Fruit fly (Drosophila melanogaster) whole organism, embryonic: ENCODE results near the gene eIF3l.

Experiments
- C15 ChIP-seq: fragments of 200-800 bp; sonication (Bioruptor generic); IDR thresholded peaks from 3 replicates; pipeline ENCODE4 v1.3.6; 2022; ENCODE audit warnings: missing biosample characterization, missing genetic modification characterization
- CG10543 ChIP-seq: fragments of 200-800 bp; sonication (Bioruptor generic); optimal IDR thresholded peaks from 3 replicates; lab custom pipeline; 2017; ENCODE audit warnings: missing biosample characterization, mild to moderate bottlenecking, missing genetic modification characterization, moderate library complexity
- CG10654 ChIP-seq: fragments of 200-800 bp; sonication (Bioruptor generic); optimal IDR thresholded peaks from 2 replicates; lab custom pipeline; 2016; ENCODE audit warnings: missing biosample characterization, missing genetic modification characterization
- CG12071 ChIP-seq: fragments of 200-800 bp; sonication (Bioruptor generic); optimal IDR thresholded peaks from 3 replicates; lab custom pipeline; 2018; ENCODE audit warnings: missing biosample characterization, mild to moderate bottlenecking, missing genetic modification characterization
- CG12219 ChIP-seq: fragments of 200-800 bp; sonication (Bioruptor generic); optimal IDR thresholded peaks from 3 replicates; lab custom pipeline; 2018; ENCODE audit warnings: missing biosample characterization, mild to moderate bottlenecking, missing genetic modification characterization
- CG13123 ChIP-seq: fragments of 200-800 bp; sonication (Bioruptor generic); optimal IDR thresholded peaks from 2 replicates; lab custom pipeline; 2016; ENCODE audit warnings: missing biosample characterization, missing genetic modification characterization
- CG13424 ChIP-seq: fragments of 200-800 bp; sonication (Bioruptor generic); optimal IDR thresholded peaks from 2 replicates; lab custom pipeline; 2019; ENCODE audit warnings: missing biosample characterization, mild to moderate bottlenecking, missing genetic modification characterization, moderate library complexity
- CG13775 ChIP-seq: fragments of 200-800 bp; sonication (Bioruptor generic); optimal IDR thresholded peaks from 3 replicates; lab custom pipeline; 2017; ENCODE audit warnings: missing biosample characterization, mild to moderate bottlenecking, missing genetic modification characterization
- CG14014 ChIP-seq: fragments of 200-800 bp; sonication (Bioruptor generic); IDR thresholded peaks from 2 replicates; pipeline ENCODE4 v1.3.6; 2022; ENCODE audit warnings: missing biosample characterization, missing genetic modification characterization
- CG16815 ChIP-seq: fragments of 200-800 bp; sonication (Bioruptor generic); optimal IDR thresholded peaks from 3 replicates; lab custom pipeline; 2017; ENCODE audit warnings: missing biosample characterization, mild to moderate bottlenecking, missing genetic modification characterization
- CG17568 ChIP-seq: fragments of 200-800 bp; sonication (Bioruptor generic); optimal IDR thresholded peaks from 2 replicates; lab custom pipeline; 2018; ENCODE audit warnings: missing biosample characterization, mild to moderate bottlenecking, missing genetic modification characterization, moderate library complexity
- CG18262 ChIP-seq: fragments of 200-800 bp; optimal IDR thresholded peaks from 3 replicates; lab custom pipeline; 2019; ENCODE audit warnings: missing biosample characterization, mild to moderate bottlenecking, missing genetic modification characterization, moderate library complexity
- CG2712 ChIP-seq: fragments of 200-800 bp; optimal IDR thresholded peaks from 3 replicates; lab custom pipeline; 2019; ENCODE audit warnings: missing biosample characterization, mild to moderate bottlenecking, missing genetic modification characterization, moderate library complexity
- CG3281 ChIP-seq: fragments of 200-800 bp; sonication (Bioruptor generic); optimal IDR thresholded peaks from 3 replicates; lab custom pipeline; 2017; ENCODE audit warnings: missing biosample characterization, mild to moderate bottlenecking, missing genetic modification characterization
- CG33213 ChIP-seq: fragments of 200-800 bp; sonication (Bioruptor generic); optimal IDR thresholded peaks from 3 replicates; lab custom pipeline; 2016; ENCODE audit warnings: missing biosample characterization, missing genetic modification characterization
- CG5180 ChIP-seq: fragments of 200-800 bp; sonication (Bioruptor generic); optimal IDR thresholded peaks from 3 replicates; lab custom pipeline; 2017; ENCODE audit warnings: missing biosample characterization, missing genetic modification characterization, mild to moderate bottlenecking, moderate library complexity, missing genetic modification reagents
- CG6175 ChIP-seq: fragments of 200-800 bp; sonication (Bioruptor generic); IDR thresholded peaks from 3 replicates; pipeline ENCODE4 v1.3.6; 2022; ENCODE audit warnings: missing biosample characterization, missing genetic modification characterization
- CG6791 ChIP-seq: fragments of 200-800 bp; sonication (Bioruptor generic); IDR thresholded peaks from 3 replicates; pipeline ENCODE4 v1.3.6; 2022; ENCODE audit warnings: missing biosample characterization, missing genetic modification characterization; ENCODE audit not compliant: partially characterized antibody
- CG7372 ChIP-seq: fragments of 200-800 bp; sonication (Bioruptor generic); IDR thresholded peaks from 2 replicates; pipeline ENCODE4 v1.3.6; 2022; ENCODE audit warnings: missing biosample characterization, missing genetic modification characterization
- CG7928 ChIP-seq: fragments of 200-800 bp; sonication (Bioruptor generic); optimal IDR thresholded peaks from 2 replicates; lab custom pipeline; 2017; ENCODE audit warnings: missing biosample characterization, mild to moderate bottlenecking, missing genetic modification characterization
- CG9727 ChIP-seq: fragments of 200-800 bp; sonication (Bioruptor generic); optimal IDR thresholded peaks from 3 replicates; lab custom pipeline; 2017; ENCODE audit warnings: missing biosample characterization, mild to moderate bottlenecking, missing genetic modification characterization
- CrebB ChIP-seq: fragments of 200-800 bp; sonication (Bioruptor generic); optimal IDR thresholded peaks from 3 replicates; lab custom pipeline; 2018; ENCODE audit warnings: missing biosample characterization, mild to moderate bottlenecking, missing genetic modification characterization
- Eip74EF ChIP-seq, 2 experiments: fragments of 200-800 bp in 1 of 2; fragments of >200 bp in 1 of 2; sonication (Bioruptor generic) in 1 of 2; optimal IDR thresholded peaks; 2 replicates each; lab custom pipeline; 2017 to 2019; ENCODE audit warnings: missing biosample characterization in 2 of 2, missing genetic modification characterization in 2 of 2, mild to moderate bottlenecking in 1 of 2, moderate library complexity in 1 of 2
- Fer1 ChIP-seq: fragments of 200-800 bp; sonication (Bioruptor generic); optimal IDR thresholded peaks from 2 replicates; lab custom pipeline; 2017; ENCODE audit warnings: missing biosample characterization, mild to moderate bottlenecking, missing genetic modification characterization
- Gug ChIP-seq: fragments of 200-800 bp; sonication (Bioruptor generic); IDR thresholded peaks from 4 replicates; pipeline ENCODE4 v1.3.6; 2022; ENCODE audit warnings: missing biosample characterization, missing genetic modification characterization
- Hr3 ChIP-seq: fragments of 200-800 bp; sonication (Bioruptor generic); optimal IDR thresholded peaks from 3 replicates; lab custom pipeline; 2016; ENCODE audit warnings: missing biosample characterization, missing genetic modification characterization
- Nf-YA ChIP-seq: fragments of 200-800 bp; sonication (Bioruptor generic); IDR thresholded peaks from 2 replicates; pipeline ENCODE4 v1.3.6; 2022; ENCODE audit warnings: missing biosample characterization, missing genetic modification characterization
- Nf-YC ChIP-seq: fragments of 200-800 bp; optimal IDR thresholded peaks from 3 replicates; lab custom pipeline; 2019; ENCODE audit warnings: missing biosample characterization, mild to moderate bottlenecking, missing genetic modification characterization, moderate library complexity
- Pdp1 ChIP-seq, 2 experiments: fragments of 200-800 bp; sonication (Bioruptor generic); optimal IDR thresholded peaks; 3 replicates each; lab custom pipeline; 2016; ENCODE audit warnings: missing biosample characterization in 2 of 2, missing genetic modification characterization in 2 of 2, mild to moderate bottlenecking in 1 of 2, moderate library complexity in 1 of 2
- ab ChIP-seq: fragments of 200-800 bp; sonication (Bioruptor generic); optimal IDR thresholded peaks from 2 replicates; lab custom pipeline; 2016; ENCODE audit warnings: missing biosample characterization, missing genetic modification characterization
- bsh ChIP-seq, 2 experiments: fragments of 200-800 bp; sonication (Bioruptor generic); optimal IDR thresholded peaks; 2 replicates each; lab custom pipeline; 2017 to 2018; ENCODE audit warnings: mild to moderate bottlenecking in 2 of 2, missing biosample characterization in 2 of 2, missing genetic modification characterization in 2 of 2, moderate library complexity in 1 of 2
- cas ChIP-seq: fragments of 200-800 bp; sonication (Bioruptor generic); IDR thresholded peaks from 2 replicates; pipeline ENCODE4 v1.3.6; 2022; ENCODE audit warnings: missing biosample characterization, missing genetic modification characterization
- ems ChIP-seq: fragments of 200-800 bp; sonication (Bioruptor generic); optimal IDR thresholded peaks from 3 replicates; lab custom pipeline; 2016; ENCODE audit warnings: missing biosample characterization, missing genetic modification characterization
- grn ChIP-seq: fragments of 200-800 bp; sonication (Bioruptor generic); optimal IDR thresholded peaks from 3 replicates; lab custom pipeline; 2017; ENCODE audit warnings: missing biosample characterization, missing genetic modification characterization
- jumu ChIP-seq: fragments of 200-800 bp; sonication (Bioruptor generic); optimal IDR thresholded peaks from 3 replicates; lab custom pipeline; 2016; ENCODE audit warnings: missing biosample characterization, missing genetic modification characterization
- maf-S ChIP-seq: fragments of 200-800 bp; sonication (Bioruptor generic); optimal IDR thresholded peaks from 2 replicates; lab custom pipeline; 2016; ENCODE audit warnings: missing biosample characterization, missing genetic modification characterization
- mirr ChIP-seq: fragments of 200-800 bp; sonication (Bioruptor generic); optimal IDR thresholded peaks from 3 replicates; lab custom pipeline; 2018; ENCODE audit warnings: missing biosample characterization, mild to moderate bottlenecking, missing genetic modification characterization
- nau ChIP-seq: fragments of 200-800 bp; sonication (Bioruptor generic); optimal IDR thresholded peaks from 3 replicates; lab custom pipeline; 2017; ENCODE audit warnings: missing biosample characterization, mild to moderate bottlenecking, missing genetic modification characterization, missing genetic modification reagents
- odd ChIP-seq: fragments of 200-800 bp; sonication (Bioruptor generic); optimal IDR thresholded peaks from 2 replicates; lab custom pipeline; 2017; ENCODE audit warnings: missing biosample characterization, mild to moderate bottlenecking, missing genetic modification characterization
- org-1 ChIP-seq: fragments of 200-800 bp; sonication (Bioruptor generic); optimal IDR thresholded peaks from 2 replicates; lab custom pipeline; 2017; ENCODE audit warnings: missing biosample characterization, missing genetic modification characterization
- pzg ChIP-seq: fragments of 200-800 bp; sonication (Bioruptor generic); optimal IDR thresholded peaks from 3 replicates; lab custom pipeline; 2018; ENCODE audit warnings: missing biosample characterization, mild to moderate bottlenecking, missing genetic modification characterization, moderate library complexity
- shn ChIP-seq: fragments of 200-800 bp; sonication (Bioruptor generic); optimal IDR thresholded peaks from 3 replicates; lab custom pipeline; 2016; ENCODE audit warnings: missing biosample characterization, missing genetic modification characterization
- sima ChIP-seq: fragments of 200-800 bp; sonication (Bioruptor generic); optimal IDR thresholded peaks from 2 replicates; lab custom pipeline; 2016; ENCODE audit warnings: missing biosample characterization, missing genetic modification characterization
- slou ChIP-seq: fragments of 200-800 bp; sonication (Bioruptor generic); optimal IDR thresholded peaks from 3 replicates; lab custom pipeline; 2016; ENCODE audit warnings: missing biosample characterization, missing genetic modification characterization
- sob ChIP-seq: fragments of 200-800 bp; sonication (Bioruptor generic); IDR thresholded peaks from 2 replicates; pipeline ENCODE4 v1.3.6; 2022; ENCODE audit warnings: missing biosample characterization, missing genetic modification characterization
- stwl ChIP-seq: fragments of 200-800 bp; sonication (Bioruptor generic); optimal IDR thresholded peaks from 3 replicates; lab custom pipeline; 2018; ENCODE audit warnings: missing biosample characterization, mild to moderate bottlenecking, missing genetic modification characterization, moderate library complexity
- tap ChIP-seq: fragments of 200-800 bp; optimal IDR thresholded peaks from 3 replicates; lab custom pipeline; 2019; ENCODE audit warnings: missing biosample characterization, mild to moderate bottlenecking, missing genetic modification characterization, moderate library complexity
- tin ChIP-seq: fragments of 200-800 bp; sonication (Bioruptor generic); optimal IDR thresholded peaks from 3 replicates; lab custom pipeline; 2016; ENCODE audit warnings: missing biosample characterization, missing genetic modification characterization
- tup ChIP-seq: fragments of 200-800 bp; sonication (Bioruptor generic); optimal IDR thresholded peaks from 2 replicates; lab custom pipeline; 2016; ENCODE audit warnings: missing biosample characterization, mild to moderate bottlenecking, missing genetic modification characterization, moderate library complexity
- tx ChIP-seq: fragments of 200-800 bp; sonication (Bioruptor generic); optimal IDR thresholded peaks from 2 replicates; lab custom pipeline; 2016; ENCODE audit warnings: missing biosample characterization, missing genetic modification characterization
- zfh1 ChIP-seq: fragments of 200-800 bp; sonication (Bioruptor generic); IDR thresholded peaks from 3 replicates; pipeline ENCODE4 v1.3.6; 2022; ENCODE audit warnings: missing biosample characterization, missing genetic modification characterization

The eIF3l gene

DNA sequence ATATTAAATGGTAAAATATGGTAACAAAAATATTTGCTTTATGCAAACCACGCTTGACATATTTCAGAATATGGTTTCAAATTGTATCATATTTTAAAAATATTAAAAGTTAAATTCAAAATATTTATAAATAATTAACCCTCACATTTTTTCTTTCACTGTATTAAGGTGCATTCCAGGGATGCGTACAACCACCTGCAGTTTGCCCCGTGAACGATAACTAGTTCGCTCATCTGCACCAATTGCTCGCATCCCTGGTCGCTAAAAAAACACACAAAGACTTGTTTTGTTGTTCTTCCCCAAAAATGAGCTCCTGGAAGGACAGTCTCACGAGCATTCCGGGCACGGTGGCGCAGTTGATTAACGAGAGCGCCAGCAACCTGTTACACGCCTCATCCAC is 14.0 kb downstream of the eIF3l start, which contains the start of gene DEF8 (continued):
- TF ChIP-seq CG18262 (tag; lab: Kevin White, UChicago) (peak; percentile 90), zfh1 (GFP tag; lab: Robert Waterston, UW) (peak; percentile 85), Nf-YA (GFP tag; lab: Robert Waterston, UW) (peak; percentile 83), CrebB (tag; lab: Kevin White, UChicago) (peak; percentile 75), CG6791 (no peak), slou (GFP tag; lab: Kevin White, UChicago) (no peak), CG13775 (GFP tag; lab: Kevin White, UChicago) (peak; percentile 81), CG16815 (GFP tag; lab: Kevin White, UChicago) (peak; percentile 65), CG3281 (GFP tag; lab: Kevin White, UChicago) (peak; percentile 82), org-1 (GFP tag; lab: Kevin White, UChicago) (peak; percentile 31), tap (tag; lab: Kevin White, UChicago) (peak; percentile 90), odd (peak; percentile 82), CG2712 (peak; percentile 92), Fer1 (GFP tag; lab: Kevin White, UChicago) (peak; percentile 88), CG10654 (GFP tag; lab: Kevin White, UChicago) (peak; percentile 77), CG10543 (GFP tag; lab: Kevin White, UChicago) (peak; percentile 40), tup (GFP tag; lab: Kevin White, UChicago) (peak; percentile 20), bsh (GFP tag; optimal IDR thresholded peaks at IDR 0.05; lab: Kevin White, UChicago) (peak in 1 of 2 experiments; percentile 93), CG33213 (GFP tag; lab: Kevin White, UChicago) (no peak), CG9727 (GFP tag; lab: Kevin White, UChicago) (peak; percentile 88), maf-S (GFP tag; lab: Kevin White, UChicago) (no peak), sima (GFP tag; lab: Kevin White, UChicago) (no peak), mirr (GFP tag; lab: Kevin White, UChicago) (no peak), C15 (peak; percentile 78; the same call in 2 of the 3 replicates), Nf-YC (peak; percentile 73), jumu (peak; percentile 18), stwl (tag; lab: Kevin White, UChicago) (peak; percentile 56), CG12219 (GFP tag; lab: Kevin White, UChicago) (peak; percentile 49), CG6175 (GFP tag; lab: Robert Waterston, UW) (no peak), shn (peak; percentile 26), cas (GFP tag; lab: Robert Waterston, UW) (no peak), sob (GFP tag; lab: Robert Waterston, UW) (peak; percentile 87), Eip74EF (GFP tag; optimal IDR thresholded peaks at IDR 0.05; lab: Kevin White, UChicago) (no peak), CG13123 (peak; percentile 38), CG7928 (GFP tag; lab: Kevin White, UChicago) (peak; percentile 97), CG5180 (GFP tag; lab: Kevin White, UChicago) (no peak), tin (GFP tag; lab: Kevin White, UChicago) (peak; percentile 85), Hr3 (GFP tag; lab: Kevin White, UChicago) (peak; percentile 86), ab (GFP tag; lab: Kevin White, UChicago) (no peak), CG7372 (GFP tag; lab: Robert Waterston, UW) (peak; percentile 45; the same call in 1 of the 2 replicates), CG13424 (tag; lab: Kevin White, UChicago) (peak; percentile 87), CG14014 (GFP tag; lab: Robert Waterston, UW) (peak; percentile 83), CG17568 (no peak), Pdp1 (GFP tag; optimal IDR thresholded peaks at IDR 0.05; lab: Kevin White, UChicago) (peak in 1 of 2 experiments; percentile 20), Gug (GFP tag; lab: Robert Waterston, UW) (peak; percentile 48; the same call in 1 of the 4 replicates), nau (no peak), pzg (GFP tag; lab: Kevin White, UChicago) (peak; percentile 61), tx (GFP tag; lab: Kevin White, UChicago) (peak; percentile 29), ems (no peak), grn (GFP tag; lab: Kevin White, UChicago) (no peak), CG12071 (GFP tag; lab: Kevin White, UChicago) (no peak)
